Fruit fly (Drosophila melanogaster): ENCODE data around the gene tow.

tow gene

DNA sequence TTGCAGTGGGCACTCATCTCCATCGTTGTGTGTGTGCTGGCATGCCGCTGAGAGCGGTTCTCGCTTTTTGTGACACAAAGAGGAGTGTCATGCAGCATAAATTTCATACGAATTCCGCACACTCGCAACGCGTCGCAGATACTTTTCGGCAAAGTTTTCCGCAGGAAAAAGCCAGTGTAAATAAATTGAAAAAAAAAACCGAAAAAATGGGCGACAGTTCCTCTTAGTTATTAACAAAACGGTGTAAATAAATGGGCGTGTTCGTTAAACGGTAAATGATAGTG is at the start of gene tow:
Gene tow, plus strand, starts transcription at position 26 of the 284 bp plus-strand sequence.
- TF ChIP-seq CG17801 (GFP tag; optimal IDR thresholded peaks at IDR 0.05; ENCODE audit: partially characterized antibody): no peak

DNA sequence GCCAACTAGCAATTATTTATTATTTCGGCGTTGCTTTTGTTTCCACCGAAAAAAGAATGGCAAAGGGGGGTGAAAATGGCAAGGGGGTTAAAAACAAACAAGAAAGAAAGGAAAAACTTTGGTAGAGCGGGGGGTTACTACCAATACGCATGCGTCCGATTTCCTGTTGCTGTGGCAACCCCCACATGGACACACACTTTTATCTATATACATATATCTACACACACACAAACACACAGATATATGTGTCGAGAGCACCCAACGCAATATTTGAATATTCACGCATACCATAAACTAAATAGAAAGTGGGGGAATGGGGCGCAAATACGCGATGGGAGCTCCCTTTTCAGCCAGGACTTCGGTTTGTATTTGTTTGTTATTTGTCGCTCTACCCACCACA is 43.4 kb upstream of the tow start:
- TF ChIP-seq CG17801 (GFP tag; optimal IDR thresholded peaks at IDR 0.05; ENCODE audit: partially characterized antibody): no peak

DNA sequence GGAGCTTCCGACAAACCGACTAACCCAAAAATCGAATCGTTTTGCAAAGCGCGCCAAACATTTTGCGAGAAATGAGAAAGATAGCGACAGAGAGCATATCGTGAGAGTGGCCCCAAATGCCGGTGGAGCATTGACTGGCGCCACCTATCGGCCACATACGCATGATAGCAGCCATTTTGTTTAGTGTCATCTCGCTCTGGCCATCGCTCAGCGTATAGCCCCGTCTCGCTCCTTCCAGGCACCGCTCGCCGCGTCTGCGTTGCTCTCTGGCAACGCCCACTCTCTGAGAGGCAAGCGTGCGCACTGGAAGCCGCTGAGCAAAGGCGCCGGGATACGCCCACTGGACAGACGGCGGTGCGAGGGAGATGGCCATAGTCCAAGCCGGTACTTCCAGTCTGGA is 38.7 kb upstream of the tow start:
- TF ChIP-seq CG17801 (GFP tag; optimal IDR thresholded peaks at IDR 0.05; ENCODE audit: partially characterized antibody): no peak

DNA sequence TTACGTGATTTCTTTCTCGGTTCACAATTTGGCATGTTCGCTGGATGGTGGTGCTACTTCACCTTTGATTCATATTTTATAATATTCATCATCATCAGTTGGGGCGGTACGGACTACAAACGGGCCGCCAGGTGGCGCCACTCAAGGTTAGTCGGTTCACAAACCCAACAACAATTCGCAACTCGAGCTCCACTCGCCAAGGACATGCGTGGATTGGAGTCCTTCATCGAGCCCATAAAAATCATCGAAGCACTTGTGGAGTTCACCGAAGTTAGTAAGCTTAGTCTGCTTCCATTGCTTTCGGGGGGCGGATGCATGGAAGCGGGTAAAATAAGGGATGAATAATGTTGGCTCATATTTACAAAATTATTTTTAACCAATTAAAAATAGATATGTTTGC is 35.9 kb upstream of the tow start:
- no peak for TF ChIP-seq CG17801 (GFP tag; optimal IDR thresholded peaks at IDR 0.05; ENCODE audit: partially characterized antibody)

DNA sequence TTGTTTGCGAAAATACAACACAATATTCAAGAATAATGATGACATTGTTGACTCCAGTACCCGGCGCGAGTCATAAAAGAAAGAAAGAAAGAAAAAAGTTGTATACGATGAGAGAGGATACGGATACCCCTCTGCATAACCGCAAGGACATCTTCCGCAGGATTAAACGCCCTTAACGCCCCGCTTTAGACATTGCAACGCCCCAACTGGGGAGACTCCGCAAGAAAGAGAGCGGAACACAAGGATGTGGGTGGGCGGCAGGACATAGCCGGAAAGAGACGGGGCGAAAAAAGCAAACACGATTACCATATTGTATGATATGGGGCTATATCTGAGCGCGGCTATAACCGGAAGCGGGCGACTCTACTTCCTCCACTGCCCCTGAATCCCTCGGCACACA is 31.4 kb upstream of the tow start:
- no peak for TF ChIP-seq CG17801 (GFP tag; optimal IDR thresholded peaks at IDR 0.05; ENCODE audit: partially characterized antibody)

DNA sequence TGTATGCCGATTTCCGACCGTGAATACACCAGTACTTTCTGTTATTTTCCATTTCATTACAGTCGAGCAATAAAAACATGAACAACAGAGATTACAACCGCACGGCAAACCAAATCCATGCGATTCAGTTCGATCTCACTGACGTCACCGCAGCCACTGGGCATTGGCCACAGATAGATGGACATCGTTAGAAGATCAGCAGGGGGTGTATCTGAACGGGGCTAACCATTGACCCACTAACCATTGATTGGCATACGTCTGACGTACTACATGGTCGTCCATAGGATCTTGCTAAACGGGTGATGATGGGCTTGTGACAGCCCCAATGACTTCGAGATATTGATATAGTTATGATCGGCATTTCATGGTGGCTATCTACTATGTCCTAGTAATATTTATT is 28.8 kb upstream of the tow start:
- TF ChIP-seq CG17801 (GFP tag; optimal IDR thresholded peaks at IDR 0.05; ENCODE audit: partially characterized antibody): no peak

DNA sequence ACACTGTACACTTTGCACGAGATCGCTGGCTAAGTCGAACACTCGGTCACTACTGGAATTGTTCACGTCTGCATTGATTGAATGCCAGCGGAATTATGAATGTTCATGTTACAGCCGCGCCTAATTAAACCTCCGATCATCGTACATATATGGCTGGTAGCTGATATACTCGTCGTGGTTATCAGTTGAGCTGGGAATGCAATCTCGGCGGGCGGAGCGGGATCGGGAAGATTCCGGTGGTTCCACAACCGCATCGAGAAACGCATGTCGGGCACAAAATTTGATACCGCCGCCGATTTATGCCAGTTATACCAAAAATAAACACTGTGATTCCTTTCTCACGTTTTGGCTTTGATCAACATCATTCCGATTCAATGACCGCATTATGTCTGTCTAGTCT is 27.9 kb upstream of the tow start, which contains the start of gene Prat2:
Gene Prat2, minus strand, starts transcription at position 101 of the 400 bp plus-strand sequence.
- no peak for TF ChIP-seq CG17801 (GFP tag; optimal IDR thresholded peaks at IDR 0.05; ENCODE audit: partially characterized antibody)

DNA sequence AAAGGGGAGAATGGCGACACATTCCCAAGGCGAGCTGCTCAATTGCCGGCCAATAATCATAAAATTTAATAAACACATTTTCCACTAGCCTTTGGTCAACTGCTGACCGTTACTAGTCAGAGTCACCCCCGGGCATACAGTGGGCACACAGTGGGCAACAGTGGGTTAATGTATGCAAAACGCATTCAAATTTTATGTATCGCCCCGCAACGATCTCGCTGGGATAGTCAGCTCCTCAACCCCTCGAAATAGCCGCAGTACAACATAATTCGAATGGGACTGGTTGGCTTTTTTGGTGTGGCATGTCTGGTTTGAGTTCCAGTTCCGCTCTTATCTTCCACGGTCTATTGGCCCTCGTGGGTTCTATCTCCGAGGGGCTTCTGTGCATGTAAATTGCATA is 23.4 kb upstream of the tow start:
- no peak for TF ChIP-seq CG17801 (GFP tag; optimal IDR thresholded peaks at IDR 0.05; ENCODE audit: partially characterized antibody)

DNA sequence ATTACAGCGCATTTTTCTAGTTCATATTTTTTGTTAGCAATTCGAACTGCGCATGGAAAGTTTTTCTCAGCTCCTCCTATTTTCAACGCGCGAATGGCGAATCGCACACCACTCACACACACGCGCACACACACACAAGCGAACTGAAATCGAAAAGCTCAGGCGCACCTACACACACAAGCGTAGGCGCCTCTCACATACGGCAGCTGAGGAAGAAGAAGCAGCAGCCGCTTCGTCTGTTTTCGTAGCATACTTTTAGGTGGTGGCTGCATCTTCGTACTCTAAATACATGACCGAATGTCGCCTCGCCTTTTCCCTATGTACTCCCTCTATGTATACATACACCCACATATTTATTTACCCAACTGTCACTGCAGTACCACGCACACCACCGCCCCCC is 16.8 kb upstream of the tow start:
- TF ChIP-seq CG17801 (GFP tag; optimal IDR thresholded peaks at IDR 0.05; ENCODE audit: partially characterized antibody): no peak

DNA sequence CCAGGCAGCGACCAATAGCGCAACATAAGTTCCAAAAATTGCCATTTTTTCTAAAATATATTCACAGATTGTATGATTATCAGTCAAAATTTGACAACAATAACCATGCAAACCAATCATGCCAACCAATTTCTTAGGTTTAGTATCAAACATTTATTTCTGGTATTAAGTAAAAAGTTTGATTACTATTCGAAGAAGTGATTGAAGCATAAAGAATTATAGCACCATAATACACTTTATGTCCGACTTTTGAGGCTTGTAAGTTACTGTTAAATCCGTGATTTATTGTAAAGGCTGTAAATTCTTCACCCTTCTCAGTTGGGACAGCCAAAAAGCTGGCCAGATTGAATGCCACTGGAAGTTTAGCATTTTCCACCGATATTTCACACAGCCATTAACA is 10.8 kb upstream of the tow start, which contains the start of gene CG45413:
Gene CG45413, minus strand, starts transcription at position 101 of the 400 bp plus-strand sequence.
- TF ChIP-seq CG17801 (GFP tag; optimal IDR thresholded peaks at IDR 0.05; ENCODE audit: partially characterized antibody): no peak

DNA sequence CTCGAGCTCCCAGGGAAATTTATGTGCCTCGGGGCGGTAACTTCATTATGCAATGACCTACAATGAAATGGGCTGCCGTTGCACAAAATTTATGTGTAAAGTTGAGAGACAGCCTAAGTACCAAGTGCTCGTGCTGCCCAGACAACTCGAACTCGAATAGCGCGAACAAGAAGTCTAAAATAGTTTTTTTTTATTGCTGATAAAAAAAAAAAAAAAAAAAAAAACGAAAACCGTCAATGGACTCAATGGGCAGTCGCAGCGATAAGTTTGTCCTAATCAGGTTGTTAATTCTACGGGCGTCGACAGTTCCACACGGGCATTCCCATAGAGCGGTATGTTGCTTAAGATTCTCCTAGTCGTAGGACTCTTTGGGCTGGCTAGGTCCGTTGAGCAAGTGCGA is 10.0 kb upstream of the tow start, which contains the start of gene CG14820:
Gene CG14820, plus strand, starts transcription at position 301 of the 400 bp plus-strand sequence.
- TF ChIP-seq CG17801 (GFP tag; optimal IDR thresholded peaks at IDR 0.05; ENCODE audit: partially characterized antibody): no peak

DNA sequence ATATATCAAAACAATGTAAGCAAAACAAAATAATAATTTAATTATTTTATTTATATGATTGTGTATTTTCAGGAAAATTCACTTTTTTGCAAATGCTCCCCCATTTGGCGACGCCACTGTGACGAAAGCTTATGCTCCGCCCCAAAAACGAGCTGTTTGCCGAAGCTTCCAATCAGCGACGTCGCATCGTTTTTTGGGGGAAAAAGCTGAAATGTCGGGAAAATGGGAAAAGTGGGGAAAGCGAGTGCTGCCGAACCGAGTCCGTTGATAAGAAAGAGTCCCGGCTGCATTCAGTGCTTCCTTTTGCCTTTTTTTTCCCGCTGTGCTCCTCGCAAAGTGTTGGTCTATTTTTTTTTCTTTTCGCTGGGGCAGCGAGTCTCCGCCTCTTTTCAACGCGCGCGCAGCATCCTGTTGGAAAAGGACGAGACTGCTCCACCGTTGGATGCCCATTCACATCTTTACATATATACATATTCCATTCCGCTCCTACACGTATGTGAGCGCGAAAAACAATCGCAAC is 7.8 kb upstream of the tow start:
- TF ChIP-seq CG17801 (GFP tag; optimal IDR thresholded peaks at IDR 0.05; ENCODE audit: partially characterized antibody): no peak

DNA sequence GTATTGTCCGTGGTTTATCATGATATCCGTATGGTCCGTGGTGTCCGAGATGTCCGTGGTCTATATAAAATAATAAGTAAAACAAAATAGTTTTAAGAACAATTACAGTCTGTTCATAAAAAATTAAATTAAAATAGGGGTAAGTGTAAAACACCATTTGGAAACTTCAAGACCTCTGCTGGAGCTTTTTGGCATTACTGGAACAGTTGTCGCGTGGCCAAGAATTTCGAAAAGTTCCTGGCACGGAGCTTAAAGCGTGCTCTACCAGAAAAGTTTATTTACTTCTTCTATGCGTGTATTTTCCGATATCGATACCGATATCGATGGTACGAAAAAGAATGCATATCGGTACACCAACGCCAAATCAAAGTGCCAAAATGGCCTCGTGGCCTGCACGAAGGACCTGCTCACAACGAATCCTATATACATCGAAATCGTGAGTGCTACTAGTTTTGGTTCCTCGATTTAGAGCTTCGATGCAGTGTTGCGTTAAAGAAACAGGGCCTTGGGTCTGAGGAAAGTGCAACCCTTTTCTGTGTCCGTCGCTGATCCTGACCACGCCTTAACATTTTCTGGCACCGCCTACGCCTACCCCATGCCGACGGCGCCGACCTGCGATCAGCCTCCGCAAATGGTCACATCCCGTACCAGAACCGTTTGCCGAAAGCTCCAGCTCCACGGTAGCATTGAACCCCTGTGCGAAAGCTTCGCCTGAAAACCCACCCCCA is 389 bp upstream of the tow start:
- no peak for TF ChIP-seq CG17801 (GFP tag; optimal IDR thresholded peaks at IDR 0.05; ENCODE audit: partially characterized antibody)

DNA sequence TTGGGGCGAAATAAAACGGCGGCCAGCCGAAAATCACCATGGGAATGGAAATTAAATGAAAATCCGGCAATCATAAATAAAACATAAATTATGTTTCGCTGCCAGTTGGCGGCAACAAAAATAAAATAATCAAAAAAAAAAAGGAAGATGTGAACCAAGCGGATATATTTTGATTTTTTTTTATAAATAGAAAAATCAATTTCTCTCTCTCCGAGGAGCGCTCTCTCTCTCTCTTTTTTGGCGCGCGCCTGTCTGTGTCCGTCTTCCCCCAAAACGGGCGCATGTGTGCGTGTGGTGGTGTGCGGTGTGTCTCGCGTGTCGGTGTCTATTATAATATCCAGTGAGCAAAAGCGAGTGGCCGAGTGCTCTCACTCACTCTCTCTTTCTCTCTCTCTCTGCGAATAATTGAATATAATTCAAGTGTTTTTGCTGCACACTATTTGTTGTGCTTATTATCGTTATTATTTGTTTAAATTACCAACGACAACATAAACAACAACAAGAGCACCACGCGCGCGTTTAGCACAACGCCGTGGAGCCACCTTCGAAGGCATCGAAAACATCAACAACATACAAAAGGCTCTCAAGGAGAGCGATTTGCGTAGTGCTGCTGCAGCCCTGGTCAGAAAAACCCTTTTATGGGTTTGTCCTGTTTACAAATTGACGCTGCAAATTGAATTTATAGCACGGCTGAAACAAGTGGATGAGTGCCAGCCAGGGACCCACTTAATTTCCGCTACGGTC is 720 bp downstream of the tow start:
- no peak for TF ChIP-seq CG17801 (GFP tag; optimal IDR thresholded peaks at IDR 0.05; ENCODE audit: partially characterized antibody)

DNA sequence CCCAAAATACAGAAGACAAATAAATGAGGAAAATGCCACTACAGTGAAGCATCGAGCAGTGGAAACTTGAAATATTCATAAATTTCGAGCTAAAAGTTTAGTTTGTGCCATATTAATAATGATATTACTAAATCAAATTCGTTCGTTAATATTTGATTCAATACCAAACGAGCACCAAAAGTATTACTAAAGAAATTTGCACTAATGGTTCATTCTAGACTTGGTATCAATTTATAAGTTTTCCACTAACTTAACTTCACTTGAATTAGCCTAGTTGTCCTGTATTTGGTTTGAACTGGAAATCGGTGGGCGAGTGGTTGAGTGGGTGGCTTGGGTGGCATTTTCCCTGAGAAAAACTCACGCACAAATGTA is 1.3 kb downstream of the tow start:
- no peak for TF ChIP-seq CG17801 (GFP tag; optimal IDR thresholded peaks at IDR 0.05; ENCODE audit: partially characterized antibody)

DNA sequence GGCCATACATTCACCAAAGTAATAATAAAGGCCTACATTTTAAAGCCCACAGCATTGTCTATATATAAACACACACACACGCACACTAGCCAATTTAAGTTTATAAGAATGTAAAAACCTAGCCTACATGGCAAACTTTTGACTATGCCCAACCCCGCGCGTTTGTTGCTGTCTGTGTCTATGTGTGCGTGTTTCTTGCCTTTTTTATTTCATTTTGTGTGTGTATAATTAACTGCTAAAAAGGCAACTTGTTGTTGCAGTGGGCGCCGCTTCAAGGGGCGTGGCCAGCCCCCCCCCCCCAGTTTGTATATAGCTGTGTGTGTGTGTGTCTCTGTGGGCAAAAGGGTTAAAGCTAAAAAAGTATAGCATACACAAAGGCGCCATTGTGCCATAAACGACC is 2.7 kb downstream of the tow start:
- no peak for TF ChIP-seq CG17801 (GFP tag; optimal IDR thresholded peaks at IDR 0.05; ENCODE audit: partially characterized antibody)

Measured in ovary, adult (tissue).